Worm (Caenorhabditis elegans) whole organism, L4 larva: ENCODE results near the gene srsx-35.

Experiments
- ceh-28 ChIP-seq: fragments of 150-350 bp; optimal IDR thresholded peaks from 2 replicates; lab custom pipeline; 2014; ENCODE audit warnings: missing biosample characterization, missing genetic modification reagents, missing genetic modification characterization
- ceh-82 ChIP-seq: sonication (generic microtip); optimal IDR thresholded peaks from 2 replicates; lab custom pipeline; 2017; ENCODE audit warnings: missing biosample characterization, missing genetic modification characterization
- nhr-237 ChIP-seq: sonication (generic microtip); optimal IDR thresholded peaks from 2 replicates; lab custom pipeline; 2017; ENCODE audit warnings: missing biosample characterization, missing genetic modification characterization
- pha-4 ChIP-seq, 2 experiments: fragments of 150-350 bp in 1 of 2; fragments of 200-800 bp in 1 of 2; sonication (Bioruptor generic) in 1 of 2; IDR thresholded peaks in 1 of 2; optimal IDR thresholded peaks in 1 of 2; 2 replicates each; pipeline versions ENCODE4 v1.3.6 to Lab custom; 2014 to 2022; ENCODE audit warnings: missing genetic modification characterization in 2 of 2, missing genetic modification reagents in 2 of 2, missing biosample characterization in 1 of 2, missing compliant biosample characterization in 1 of 2
- skn-1 ChIP-seq: fragments of 150-350 bp; optimal IDR thresholded peaks from 2 replicates; lab custom pipeline; 2014; ENCODE audit warnings: missing biosample characterization, missing genetic modification characterization
- snpc-4 ChIP-seq: fragments of 150-350 bp; optimal IDR thresholded peaks from 2 replicates; lab custom pipeline; 2014; ENCODE audit warnings: missing biosample characterization, missing genetic modification characterization

- no peak for TF ChIP-seq ceh-28 (tag; lab: Kevin White, UChicago)
- TF ChIP-seq pha-4 (GFP tag; IDR thresholded peaks at IDR 0.05; lab: Robert Waterston, UW): no peak
- no peak for TF ChIP-seq pha-4 (tag; optimal IDR thresholded peaks at IDR 0.05; lab: Kevin White, UChicago)
- TF ChIP-seq snpc-4 (tag; lab: Kevin White, UChicago): no peak
- no peak for TF ChIP-seq ceh-82 (tag; lab: Kevin White, UChicago)
- no peak for TF ChIP-seq nhr-237
- no peak for TF ChIP-seq skn-1 (tag; lab: Kevin White, UChicago)
These were observed 26.9 kb upstream of the srsx-35 start, which contains the start of gene mnr-1 for ce11 chrV:20654350-20654749.
